Worm (Caenorhabditis elegans) whole organism, midembryonic: ENCODE data around the gene mtrf-1L.

Experiments used
- T22C8.4 ChIP-seq: fragments of 200-800 bp; sonication (Bioruptor generic); IDR thresholded peaks from 2 replicates; pipeline ENCODE4 v1.3.6; 2022; ENCODE audit warnings: missing genetic modification characterization, missing compliant biosample characterization
- cog-1 ChIP-seq: sonication (generic microtip); optimal IDR thresholded peaks from 2 replicates; lab custom pipeline; 2016; ENCODE audit warnings: missing genetic modification characterization, missing compliant biosample characterization
- flt-1 ChIP-seq: fragments of 200-800 bp; sonication (Bioruptor generic); IDR thresholded peaks from 2 replicates; pipeline ENCODE4 v1.3.6; 2022; ENCODE audit warnings: missing genetic modification characterization, missing compliant biosample characterization
- ref-1 ChIP-seq: fragments of 200-800 bp; sonication (Bioruptor generic); conservative IDR thresholded peaks from 2 replicates; pipeline ENCODE4 v1.3.6; 2022; ENCODE audit warnings: missing genetic modification reagents, missing genetic modification characterization, missing compliant biosample characterization
- ztf-29 ChIP-seq: fragments of 200-800 bp; sonication (Bioruptor generic); IDR thresholded peaks from 2 replicates; pipeline ENCODE4 v1.3.6; 2022; ENCODE audit warnings: missing genetic modification reagents, missing genetic modification characterization, missing compliant biosample characterization

DNA sequence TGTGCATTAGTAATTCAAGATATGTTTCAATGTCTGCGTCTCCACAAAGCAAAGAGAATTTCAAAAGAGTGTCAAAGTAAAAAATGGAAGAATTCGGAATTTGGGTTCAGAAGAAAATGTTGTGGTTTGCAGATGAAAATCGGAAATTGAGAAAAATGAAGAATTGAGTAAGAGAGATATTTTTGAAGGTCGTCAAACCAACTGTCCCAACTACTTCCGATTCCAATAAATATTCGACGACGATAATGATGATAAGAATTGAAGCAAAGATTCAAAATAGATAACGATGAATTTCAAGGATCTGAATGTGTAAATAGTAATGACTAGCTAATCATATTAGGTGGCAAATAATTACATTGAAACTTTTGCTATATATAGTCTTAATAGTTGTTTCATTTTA lies 47.0 kb upstream of the mtrf-1L start:
- TF ChIP-seq flt-1 (GFP tag; lab: Robert Waterston, UW), result no peak
- no peak for TF ChIP-seq T22C8.4
- TF ChIP-seq cog-1 (tag; lab: Kevin White, UChicago), result no peak
- no peak for TF ChIP-seq ref-1 (GFP tag; lab: Robert Waterston, UW)
- TF ChIP-seq ztf-29 (GFP tag; lab: Robert Waterston, UW), result no peak
